Fruit fly (Drosophila melanogaster) whole organism, embryonic: ENCODE results near the gene tsh.

ENCODE experiments used
- CG11723 ChIP-seq: fragments of 200-800 bp; sonication (Bioruptor generic); optimal IDR thresholded peaks from 2 replicates; lab custom pipeline; 2017; ENCODE audit warnings: missing biosample characterization, mild to moderate bottlenecking, missing genetic modification characterization
- CG12219 ChIP-seq: fragments of 200-800 bp; sonication (Bioruptor generic); optimal IDR thresholded peaks from 3 replicates; lab custom pipeline; 2018; ENCODE audit warnings: missing biosample characterization, mild to moderate bottlenecking, missing genetic modification characterization
- CG13424 ChIP-seq: fragments of 200-800 bp; sonication (Bioruptor generic); optimal IDR thresholded peaks from 2 replicates; lab custom pipeline; 2019; ENCODE audit warnings: missing biosample characterization, mild to moderate bottlenecking, missing genetic modification characterization, moderate library complexity
- CG14441 ChIP-seq: fragments of 200-800 bp; sonication (Bioruptor generic); IDR thresholded peaks from 2 replicates; pipeline ENCODE4 v1.3.6; 2022; ENCODE audit warnings: missing biosample characterization, missing genetic modification characterization
- CG15479 ChIP-seq: fragments of 200-800 bp; sonication (Bioruptor generic); optimal IDR thresholded peaks from 3 replicates; lab custom pipeline; 2019; ENCODE audit warnings: missing biosample characterization, mild to moderate bottlenecking, missing genetic modification characterization, moderate library complexity
- CG16813 ChIP-seq: fragments of 200-800 bp; sonication (Bioruptor generic); IDR thresholded peaks from 3 replicates; pipeline ENCODE4 v1.3.6; 2022; ENCODE audit warnings: missing biosample characterization, missing genetic modification characterization; ENCODE audit not compliant: partially characterized antibody
- CG1832 ChIP-seq: fragments of 200-800 bp; sonication (Bioruptor generic); optimal IDR thresholded peaks from 2 replicates; lab custom pipeline; 2017; ENCODE audit warnings: missing biosample characterization, mild to moderate bottlenecking, missing genetic modification characterization, inconsistent platforms
- CG2116 ChIP-seq: fragments of 200-800 bp; sonication (Bioruptor generic); optimal IDR thresholded peaks from 3 replicates; lab custom pipeline; 2018; ENCODE audit warnings: missing biosample characterization, mild to moderate bottlenecking, missing genetic modification characterization
- CG34422 ChIP-seq: fragments of 200-800 bp; sonication (Bioruptor generic); IDR thresholded peaks from 3 replicates; pipeline ENCODE4 v1.3.6; 2022; ENCODE audit warnings: missing biosample characterization, missing genetic modification characterization
- CG7271 ChIP-seq: fragments of 200-800 bp; sonication (Bioruptor generic); optimal IDR thresholded peaks from 2 replicates; lab custom pipeline; 2018; ENCODE audit warnings: missing biosample characterization, mild to moderate bottlenecking, missing genetic modification characterization, moderate library complexity
- CG8388 ChIP-seq: fragments of 200-800 bp; sonication (Bioruptor generic); optimal IDR thresholded peaks from 2 replicates; lab custom pipeline; 2019; ENCODE audit warnings: missing biosample characterization, mild to moderate bottlenecking, missing genetic modification characterization, moderate library complexity
- CG8765 ChIP-seq: fragments of 200-800 bp; sonication (Bioruptor generic); IDR thresholded peaks from 2 replicates; pipeline ENCODE4 v1.3.6; 2022; ENCODE audit warnings: missing biosample characterization, missing genetic modification characterization
- D ChIP-seq, 2 experiments: fragments of 200-800 bp in 1 of 2; fragments of >200 bp in 1 of 2; sonication (Bioruptor generic) in 1 of 2; optimal IDR thresholded peaks; 2 replicates in 1 of 2; 3 replicates in 1 of 2; lab custom pipeline; 2017; ENCODE audit warnings: mild to moderate bottlenecking in 1 of 2, missing biosample characterization in 1 of 2, missing genetic modification characterization in 1 of 2, missing genetic modification reagents in 1 of 2
- D19B ChIP-seq: fragments of 200-800 bp; sonication (Bioruptor generic); optimal IDR thresholded peaks from 2 replicates; lab custom pipeline; 2017; ENCODE audit warnings: missing biosample characterization, mild to moderate bottlenecking, missing genetic modification characterization
- Deaf1 ChIP-seq: fragments of 200-800 bp; optimal IDR thresholded peaks from 3 replicates; lab custom pipeline; 2019; ENCODE audit warnings: missing biosample characterization, mild to moderate bottlenecking, missing genetic modification characterization, moderate library complexity
- E2f2 ChIP-seq: fragments of 200-800 bp; sonication (Bioruptor generic); IDR thresholded peaks from 2 replicates; pipeline ENCODE4 v1.3.6; 2022; ENCODE audit warnings: missing biosample characterization, missing genetic modification characterization
- Ets65A ChIP-seq: fragments of 200-800 bp; sonication (Bioruptor generic); peaks from one replicate; lab custom pipeline; 2016; ENCODE audit warnings: missing biosample characterization, missing genetic modification characterization
- GATAe ChIP-seq: fragments of 200-800 bp; sonication (Bioruptor generic); conservative IDR thresholded peaks from 2 replicates; pipeline ENCODE4 v1.3.6; 2022; ENCODE audit warnings: missing biosample characterization, missing genetic modification characterization
- Hr3 ChIP-seq: fragments of 200-800 bp; sonication (Bioruptor generic); optimal IDR thresholded peaks from 3 replicates; lab custom pipeline; 2016; ENCODE audit warnings: missing biosample characterization, missing genetic modification characterization
- Kr ChIP-seq: fragments of 200-800 bp; sonication (Bioruptor generic); optimal IDR thresholded peaks from 2 replicates; lab custom pipeline; 2017; ENCODE audit warnings: missing biosample characterization, mild to moderate bottlenecking, missing genetic modification characterization
- Med ChIP-seq: fragments of 200-800 bp; sonication (Bioruptor generic); peaks from one replicate; lab custom pipeline; 2016; ENCODE audit warnings: missing biosample characterization, missing genetic modification characterization, mild to moderate bottlenecking, inconsistent platforms, moderate library complexity
- Nf-YB ChIP-seq: fragments of 200-800 bp; sonication (Bioruptor generic); optimal IDR thresholded peaks from 3 replicates; lab custom pipeline; 2019; ENCODE audit warnings: missing biosample characterization, mild to moderate bottlenecking, missing genetic modification characterization, moderate library complexity
- Nf-YC ChIP-seq: fragments of 200-800 bp; optimal IDR thresholded peaks from 3 replicates; lab custom pipeline; 2019; ENCODE audit warnings: missing biosample characterization, mild to moderate bottlenecking, missing genetic modification characterization, moderate library complexity
- Scr ChIP-seq: fragments of 200-800 bp; sonication (Bioruptor generic); IDR thresholded peaks from 2 replicates; pipeline ENCODE4 v1.3.6; 2022; ENCODE audit warnings: missing biosample characterization, missing genetic modification characterization; ENCODE audit not compliant: partially characterized antibody
- abd-A ChIP-seq: fragments of 200-800 bp; sonication (Bioruptor generic); optimal IDR thresholded peaks from 3 replicates; lab custom pipeline; 2019; ENCODE audit warnings: missing biosample characterization, mild to moderate bottlenecking, missing genetic modification characterization, moderate library complexity
- btn ChIP-seq: fragments of 200-800 bp; sonication (Bioruptor generic); optimal IDR thresholded peaks from 2 replicates; lab custom pipeline; 2016; ENCODE audit warnings: missing biosample characterization, missing genetic modification characterization
- cad ChIP-seq: fragments of >200 bp; optimal IDR thresholded peaks from 2 replicates; lab custom pipeline; 2017; ENCODE audit warnings: missing biosample characterization, missing genetic modification characterization
- cg ChIP-seq: fragments of 200-800 bp; sonication (Bioruptor generic); optimal IDR thresholded peaks from 3 replicates; lab custom pipeline; 2019; ENCODE audit warnings: missing biosample characterization, mild to moderate bottlenecking, missing genetic modification characterization, moderate library complexity
- kni ChIP-seq: fragments of 200-800 bp; sonication (Bioruptor generic); optimal IDR thresholded peaks from 3 replicates; lab custom pipeline; 2017; ENCODE audit warnings: mild to moderate bottlenecking, missing biosample characterization, missing genetic modification reagents, missing genetic modification characterization
- lilli ChIP-seq: fragments of 200-800 bp; sonication (Bioruptor generic); optimal IDR thresholded peaks from 3 replicates; lab custom pipeline; 2016; ENCODE audit warnings: missing biosample characterization, missing genetic modification characterization
- lov ChIP-seq, 2 experiments: fragments of 200-800 bp in 1 of 2; fragments of >200 bp in 1 of 2; sonication (Bioruptor generic) in 1 of 2; IDR thresholded peaks in 1 of 2; optimal IDR thresholded peaks in 1 of 2; 2 replicates in 1 of 2; 3 replicates in 1 of 2; pipeline versions ENCODE4 v1.3.6 to Lab custom; 2017 to 2022; ENCODE audit warnings: missing biosample characterization in 1 of 2, missing genetic modification characterization in 1 of 2
- pros ChIP-seq: fragments of 200-800 bp; sonication (Bioruptor generic); optimal IDR thresholded peaks from 3 replicates; lab custom pipeline; 2019; ENCODE audit warnings: missing biosample characterization, mild to moderate bottlenecking, missing genetic modification characterization, moderate library complexity
- ranshi ChIP-seq: fragments of 200-800 bp; sonication (Bioruptor generic); IDR thresholded peaks from 2 replicates; pipeline ENCODE4 v1.3.6; 2022; ENCODE audit warnings: missing biosample characterization, missing genetic modification characterization
- rib ChIP-seq: fragments of 200-800 bp; sonication (Bioruptor generic); IDR thresholded peaks from 2 replicates; pipeline ENCODE4 v1.3.6; 2022; ENCODE audit warnings: missing biosample characterization, missing genetic modification characterization
- sens ChIP-seq: fragments of 200-800 bp; sonication (Bioruptor generic); peaks from one replicate; lab custom pipeline; 2016; ENCODE audit warnings: missing biosample characterization, missing genetic modification characterization
- sob ChIP-seq: fragments of 200-800 bp; sonication (Bioruptor generic); IDR thresholded peaks from 2 replicates; pipeline ENCODE4 v1.3.6; 2022; ENCODE audit warnings: missing biosample characterization, missing genetic modification characterization
- sug ChIP-seq: fragments of 200-800 bp; optimal IDR thresholded peaks from 2 replicates; lab custom pipeline; 2019; ENCODE audit warnings: missing biosample characterization, mild to moderate bottlenecking, missing genetic modification characterization, moderate library complexity
- tll ChIP-seq, 2 experiments: fragments of 200-800 bp in 1 of 2; fragments of >200 bp in 1 of 2; sonication (Bioruptor generic) in 1 of 2; optimal IDR thresholded peaks; 2 replicates each; lab custom pipeline; 2017 to 2019; ENCODE audit warnings: missing biosample characterization in 2 of 2, missing genetic modification characterization in 2 of 2, mild to moderate bottlenecking in 1 of 2, moderate library complexity in 1 of 2
- twi ChIP-seq: fragments of 200-800 bp; optimal IDR thresholded peaks from 2 replicates; lab custom pipeline; 2019; ENCODE audit warnings: missing biosample characterization, mild to moderate bottlenecking, missing genetic modification characterization, moderate library complexity
- vvl ChIP-seq: fragments of 200-800 bp; sonication (Bioruptor generic); IDR thresholded peaks from 2 replicates; pipeline ENCODE4 v1.3.6; 2022; ENCODE audit warnings: missing biosample characterization, missing genetic modification characterization
- zen ChIP-seq: fragments of 200-800 bp; sonication (Bioruptor generic); optimal IDR thresholded peaks from 3 replicates; lab custom pipeline; 2018; ENCODE audit warnings: missing biosample characterization, mild to moderate bottlenecking, missing genetic modification characterization, moderate library complexity

The tsh gene

DNA sequence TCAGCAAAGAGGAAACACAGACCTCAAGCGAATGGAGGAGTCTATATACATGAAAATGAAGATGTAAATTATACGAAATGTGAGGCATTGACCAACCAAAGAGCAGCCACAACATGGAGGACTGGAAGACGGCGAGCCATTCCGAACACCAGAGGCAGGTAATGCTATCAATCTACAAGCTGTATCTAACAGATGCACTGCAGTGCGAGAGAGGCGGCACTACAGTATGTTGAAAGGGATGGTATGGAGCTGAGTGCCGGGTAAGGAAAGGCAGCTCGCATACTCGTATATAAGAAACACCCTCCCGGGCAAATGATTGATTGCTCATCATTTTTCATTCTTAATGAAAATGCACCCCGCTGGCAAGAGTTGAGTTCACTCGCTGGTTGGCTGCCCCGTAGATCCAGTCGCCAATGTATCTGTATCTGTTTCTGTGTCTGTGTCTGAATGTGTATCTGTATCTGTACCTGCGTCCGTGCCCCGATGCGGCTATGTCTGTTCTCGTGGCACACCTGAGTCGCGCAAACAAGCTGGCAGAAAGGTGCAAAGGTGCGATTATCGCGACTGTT lies 40.4 kb downstream of the tsh start (continued):
- TF ChIP-seq CG34422 (GFP tag; lab: Robert Waterston, UW) (0 out of 3 replicates have a peak, but pooled peaks have one; percentile 22), vvl (GFP tag; lab: Robert Waterston, UW) (0 out of 2 replicates have a peak, but pooled peaks have one; percentile 9), kni (GFP tag; lab: Kevin White, UChicago) (peak; percentile 74), sob (GFP tag; lab: Robert Waterston, UW) (no peak), Nf-YC (tag; lab: Kevin White, UChicago) (peak; percentile 89), Nf-YB (GFP tag; lab: Kevin White, UChicago) (peak; percentile 93), cg (GFP tag; lab: Kevin White, UChicago) (peak; percentile 77), GATAe (GFP tag; lab: Robert Waterston, UW) (no peak), btn (GFP tag; lab: Kevin White, UChicago) (no peak), tll (GFP tag; optimal IDR thresholded peaks at IDR 0.05; lab: Kevin White, UChicago) (peak in 1 of 2 experiments; percentile 11), CG1832 (GFP tag; lab: Kevin White, UChicago) (peak; percentile 57)

DNA sequence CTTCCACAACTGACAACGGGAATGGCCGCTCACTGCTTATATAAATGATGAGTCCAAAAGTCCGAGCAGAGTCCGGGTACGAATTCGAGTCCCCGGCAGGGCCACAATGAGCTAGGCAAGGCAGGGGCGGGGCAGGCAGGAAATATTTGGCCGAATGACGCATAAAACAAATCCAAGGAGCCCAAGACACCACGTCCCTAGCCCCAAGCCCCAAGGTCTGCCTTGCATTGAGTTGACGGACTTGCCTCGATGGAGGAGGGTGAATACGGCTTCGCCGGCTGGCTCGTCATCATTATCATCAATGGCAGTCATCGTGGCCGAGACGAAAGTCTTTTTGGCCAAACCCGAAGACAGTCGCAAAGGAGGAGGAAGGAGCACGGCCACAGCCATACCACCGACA lies 43.3 kb downstream of the tsh start:
- no peak for TF ChIP-seq CG13424 (tag; lab: Kevin White, UChicago)
- peak; percentile 8 for TF ChIP-seq sens
- peak; percentile 67 for TF ChIP-seq Deaf1
- no peak for TF ChIP-seq ranshi (GFP tag; lab: Robert Waterston, UW)
- peak; percentile 92 for TF ChIP-seq abd-A (tag; lab: Kevin White, UChicago)

DNA sequence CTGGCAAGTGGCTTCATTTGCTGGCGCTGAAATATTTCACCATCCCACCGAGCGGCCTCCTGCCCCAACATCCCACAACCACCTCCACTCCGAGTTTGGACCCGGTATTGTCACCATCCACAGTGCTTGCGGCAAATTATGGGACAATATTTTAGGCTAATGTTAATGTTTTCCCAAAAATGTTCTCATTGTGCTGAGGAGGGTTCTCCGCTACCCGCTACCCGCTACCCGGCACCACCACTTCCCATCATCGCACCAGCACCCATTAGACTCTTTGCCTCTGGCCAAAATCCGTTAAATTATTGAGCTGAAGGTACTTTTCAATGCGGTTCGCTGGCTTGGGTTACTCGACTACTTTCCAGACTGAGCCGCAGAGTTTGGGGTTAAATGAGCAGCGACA lies 45.3 kb downstream of the tsh start:
- TF ChIP-seq CG8388 (peak; percentile 84), abd-A (tag; lab: Kevin White, UChicago) (peak; percentile 69), CG12219 (no peak), pros (GFP tag; lab: Kevin White, UChicago) (peak; percentile 54), lov (optimal IDR thresholded peaks at IDR 0.05; lab: Kevin White, UChicago) (no peak), lov (GFP tag; IDR thresholded peaks at IDR 0.05; lab: Robert Waterston, UW) (0 out of 3 replicates have a peak, but pooled peaks have one; percentile 18), Med (GFP tag; lab: Kevin White, UChicago) (peak; percentile 52)

DNA sequence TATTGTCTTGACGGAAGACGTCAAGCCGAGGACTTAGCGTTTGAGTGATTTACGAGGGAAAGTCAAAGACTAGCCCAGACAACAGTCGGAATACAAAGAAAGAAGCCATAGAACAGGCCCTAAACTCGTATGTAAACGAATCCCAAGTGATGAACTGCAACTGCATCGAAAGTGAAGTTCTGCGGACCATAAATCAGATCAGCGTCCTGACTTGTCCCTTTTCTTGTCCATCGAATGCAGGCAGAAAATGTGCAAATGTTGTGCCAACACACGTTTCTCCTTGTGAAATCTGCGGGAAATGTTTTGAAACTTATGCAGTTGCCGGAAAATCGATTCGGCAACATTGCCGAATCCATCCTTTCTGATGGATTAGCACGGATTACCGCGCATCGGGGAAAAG lies 48.6 kb downstream of the tsh start:
- TF ChIP-seq cad = peak; percentile 99
- peak; percentile 73 for TF ChIP-seq D (optimal IDR thresholded peaks at IDR 0.05; lab: Kevin White, UChicago)
- no peak for TF ChIP-seq D (GFP tag; optimal IDR thresholded peaks at IDR 0.05; lab: Kevin White, UChicago)
- TF ChIP-seq twi (tag; lab: Kevin White, UChicago) = peak; percentile 22
- TF ChIP-seq Hr3 (GFP tag; lab: Kevin White, UChicago) = no peak
- peak; percentile 70 for TF ChIP-seq Kr
- peak; percentile 72 for TF ChIP-seq Ets65A (GFP tag; lab: Kevin White, UChicago)
- TF ChIP-seq tll (GFP tag; optimal IDR thresholded peaks at IDR 0.05; lab: Kevin White, UChicago) = peak in 1 of 2 experiments; percentile 100
- peak; percentile 43 for TF ChIP-seq CG7271
- TF ChIP-seq zen (tag; lab: Kevin White, UChicago) = peak; percentile 82
- no peak for TF ChIP-seq CG8765 (GFP tag; lab: Robert Waterston, UW)
- peak; percentile 100 for TF ChIP-seq CG15479 (GFP tag; lab: Kevin White, UChicago)

DNA sequence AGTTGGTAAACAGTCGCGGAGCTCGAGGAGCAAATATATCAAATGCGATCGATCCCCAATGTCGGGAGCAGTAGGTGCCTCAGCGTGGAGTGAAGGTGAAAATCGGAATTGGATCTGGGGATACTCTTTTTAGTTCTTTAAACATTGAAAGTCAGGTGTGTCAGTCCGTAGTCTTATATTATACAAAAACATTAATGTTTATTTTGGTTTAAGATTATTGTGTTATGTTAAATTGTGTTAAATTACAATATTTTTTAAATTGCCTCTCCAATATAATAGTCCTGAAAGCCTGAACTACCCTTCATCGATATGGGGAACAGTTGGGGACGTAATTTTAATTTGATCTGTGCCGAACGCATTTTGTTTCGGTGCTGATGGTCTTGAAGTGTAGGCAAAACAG lies 51.0 kb downstream of the tsh start:
- no peak for TF ChIP-seq sug (tag; lab: Kevin White, UChicago)
- no peak for TF ChIP-seq D19B (GFP tag; lab: Kevin White, UChicago)
- TF ChIP-seq rib = no peak
- no peak for TF ChIP-seq E2f2 (GFP tag; lab: Robert Waterston, UW)
- TF ChIP-seq CG14441 = no peak
- TF ChIP-seq Scr (GFP tag; lab: Robert Waterston, UW) = no peak
- TF ChIP-seq CG2116 (GFP tag; lab: Kevin White, UChicago) = no peak
- TF ChIP-seq lilli = no peak
- no peak for TF ChIP-seq CG11723
- no peak for TF ChIP-seq CG16813 (GFP tag; lab: Robert Waterston, UW)
